Worm (Caenorhabditis elegans) whole organism, L4 larva: ENCODE results near the gene H01G02.3.
A peak's percentile ranks its signal among the peaks of the same experiment; 100 is the strongest.

Source experiments
- F26F4.8 ChIP-seq: fragments of 200-800 bp; sonication (Bioruptor generic); conservative IDR thresholded peaks from 2 replicates; pipeline ENCODE4 v1.3.6; 2022; ENCODE audit warnings: missing genetic modification characterization, missing compliant biosample characterization
- F37D6.2 ChIP-seq: sonication (generic microtip); optimal IDR thresholded peaks from 2 replicates; lab custom pipeline; 2016; ENCODE audit warnings: mild to moderate bottlenecking, missing genetic modification characterization, missing compliant biosample characterization
- F49E8.2 ChIP-seq: sonication (generic microtip); optimal IDR thresholded peaks from 2 replicates; lab custom pipeline; 2016; ENCODE audit warnings: missing compliant biosample characterization, mild to moderate bottlenecking, missing genetic modification characterization, borderline replicate concordance
- R02D3.7 ChIP-seq: fragments of 150-350 bp; sonication (generic microtip); optimal IDR thresholded peaks from 3 replicates; lab custom pipeline; 2014; ENCODE audit warnings: missing biosample characterization, missing genetic modification characterization
- Y48G9A.11 ChIP-seq: fragments of 200-800 bp; sonication (Bioruptor generic); IDR thresholded peaks from 2 replicates; pipeline ENCODE4 v1.3.6; 2022; ENCODE audit warnings: missing genetic modification reagents, missing genetic modification characterization, missing compliant biosample characterization
- Y75B8A.6 ChIP-seq: fragments of 200-800 bp; sonication (Bioruptor generic); IDR thresholded peaks from 2 replicates; pipeline ENCODE4 v1.3.6; 2022; ENCODE audit warnings: missing genetic modification reagents, missing genetic modification characterization, missing compliant biosample characterization
- ZK337.2 ChIP-seq: fragments of 200-800 bp; sonication (Bioruptor generic); IDR thresholded peaks from 2 replicates; pipeline ENCODE4 v1.3.6; 2022; ENCODE audit warnings: missing genetic modification reagents, missing genetic modification characterization, missing compliant biosample characterization
- aha-1 ChIP-seq: fragments of 150-350 bp; peaks from one replicate; lab custom pipeline; 2014; ENCODE audit warnings: missing biosample characterization, missing genetic modification characterization
- aly-2 ChIP-seq: sonication (generic microtip); optimal IDR thresholded peaks from 2 replicates; lab custom pipeline; 2018; ENCODE audit warnings: missing biosample characterization, missing genetic modification characterization
- ceh-28 ChIP-seq: fragments of 150-350 bp; optimal IDR thresholded peaks from 2 replicates; lab custom pipeline; 2014; ENCODE audit warnings: missing biosample characterization, missing genetic modification reagents, missing genetic modification characterization
- ceh-62 ChIP-seq: sonication (generic microtip); optimal IDR thresholded peaks from 2 replicates; lab custom pipeline; 2017; ENCODE audit warnings: missing biosample characterization, missing genetic modification characterization
- ctbp-1 ChIP-seq: fragments of 200-800 bp; sonication (Bioruptor generic); IDR thresholded peaks from 2 replicates; pipeline ENCODE4 v1.3.6; 2022; ENCODE audit warnings: missing genetic modification reagents, missing genetic modification characterization, missing compliant biosample characterization
- daf-16 ChIP-seq, 3 experiments: sonication (generic microtip); optimal IDR thresholded peaks; 2 replicates each; lab custom pipeline; 2016 to 2017; ENCODE audit warnings: missing genetic modification characterization in 3 of 3, missing genetic modification reagents in 3 of 3, mild to moderate bottlenecking in 2 of 3, missing compliant biosample characterization in 2 of 3, missing biosample characterization in 1 of 3, moderate library complexity in 1 of 3
- dpl-1 ChIP-seq: fragments of 150-350 bp; optimal IDR thresholded peaks from 2 replicates; lab custom pipeline; 2014; ENCODE audit warnings: missing biosample characterization, missing genetic modification reagents, missing genetic modification characterization
- dve-1 ChIP-seq: sonication (generic microtip); optimal IDR thresholded peaks from 2 replicates; lab custom pipeline; 2017; ENCODE audit warnings: antibody characterized with exemption, mild to moderate bottlenecking, missing genetic modification characterization, missing compliant biosample characterization; ENCODE audit not compliant: insufficient read depth
- egl-27 ChIP-seq: sonication (generic microtip); optimal IDR thresholded peaks from 3 replicates; lab custom pipeline; 2017; ENCODE audit warnings: missing biosample characterization, missing genetic modification reagents, missing genetic modification characterization
- egl-43 ChIP-seq: fragments of 200-800 bp; sonication (Bioruptor generic); IDR thresholded peaks from 2 replicates; pipeline ENCODE4 v1.3.6; 2022; ENCODE audit warnings: missing genetic modification reagents, missing genetic modification characterization, missing compliant biosample characterization
- hif-1 ChIP-seq, 2 experiments: sonication (generic microtip); optimal IDR thresholded peaks; 2 replicates each; lab custom pipeline; 2016 to 2017; ENCODE audit warnings: missing compliant biosample characterization in 2 of 2, missing genetic modification characterization in 2 of 2, missing genetic modification reagents in 2 of 2, missing genotype in 2 of 2, mild to moderate bottlenecking in 1 of 2
- hlh-30 ChIP-seq: sonication (generic microtip); optimal IDR thresholded peaks from 2 replicates; lab custom pipeline; 2017; ENCODE audit warnings: antibody characterized with exemption, mild to moderate bottlenecking, missing genetic modification characterization, missing compliant biosample characterization; ENCODE audit not compliant: insufficient read depth
- lim-7 ChIP-seq: fragments of 200-800 bp; sonication (Bioruptor generic); IDR thresholded peaks from 2 replicates; pipeline ENCODE4 v1.3.6; 2022; ENCODE audit warnings: missing genetic modification characterization, missing compliant biosample characterization
- lin-38 ChIP-seq: fragments of 200-800 bp; sonication (Bioruptor generic); IDR thresholded peaks from 2 replicates; pipeline ENCODE4 v1.3.6; 2022; ENCODE audit warnings: missing genetic modification reagents, missing genetic modification characterization, missing compliant biosample characterization
- lsy-2 ChIP-seq, 2 experiments: fragments of 150-350 bp in 1 of 2; sonication (generic microtip) in 1 of 2; optimal IDR thresholded peaks; 2 replicates each; lab custom pipeline; 2014 to 2017; ENCODE audit warnings: missing biosample characterization in 2 of 2, missing genetic modification characterization in 2 of 2
- mdl-1 ChIP-seq, 2 experiments: fragments of 150-350 bp in 1 of 2; sonication (generic microtip) in 1 of 2; optimal IDR thresholded peaks; 2 replicates each; lab custom pipeline; 2014 to 2017; ENCODE audit warnings: missing biosample characterization in 2 of 2, missing genetic modification characterization in 2 of 2
- mdt-29 ChIP-seq: fragments of 200-800 bp; sonication (Bioruptor generic); IDR thresholded peaks from 2 replicates; pipeline ENCODE4 v1.3.6; 2022; ENCODE audit warnings: missing genetic modification reagents, missing genetic modification characterization, missing compliant biosample characterization
- nhr-111 ChIP-seq: fragments of 200-800 bp; sonication (Bioruptor generic); optimal IDR thresholded peaks from 2 replicates; lab custom pipeline; 2018; ENCODE audit warnings: mild to moderate bottlenecking, missing genetic modification characterization, missing compliant biosample characterization
- nhr-28 ChIP-seq: fragments of 150-350 bp; optimal IDR thresholded peaks from 2 replicates; lab custom pipeline; 2014; ENCODE audit warnings: missing biosample characterization, missing genetic modification characterization
- nhr-76 ChIP-seq: fragments of 150-350 bp; optimal IDR thresholded peaks from 2 replicates; lab custom pipeline; 2014; ENCODE audit warnings: missing biosample characterization, missing genetic modification characterization
- nhr-77 ChIP-seq: fragments of 150-350 bp; optimal IDR thresholded peaks from 2 replicates; lab custom pipeline; 2014; ENCODE audit warnings: missing biosample characterization, missing genetic modification characterization
- php-3 ChIP-seq: fragments of 200-800 bp; sonication (Bioruptor generic); IDR thresholded peaks from 2 replicates; pipeline ENCODE4 v1.3.6; 2022; ENCODE audit warnings: missing genetic modification reagents, missing genetic modification characterization, missing compliant biosample characterization
- pqm-1 ChIP-seq: sonication (generic microtip); optimal IDR thresholded peaks from 2 replicates; lab custom pipeline; 2017; ENCODE audit warnings: missing biosample characterization, missing genetic modification characterization
- saeg-2 ChIP-seq: fragments of 200-800 bp; sonication (Bioruptor generic); IDR thresholded peaks from 2 replicates; pipeline ENCODE4 v1.3.6; 2022; ENCODE audit warnings: missing genetic modification reagents, missing genetic modification characterization, missing compliant biosample characterization
- skn-1 ChIP-seq: fragments of 150-350 bp; optimal IDR thresholded peaks from 2 replicates; lab custom pipeline; 2014; ENCODE audit warnings: missing biosample characterization, missing genetic modification characterization
- snpc-4 ChIP-seq: fragments of 150-350 bp; optimal IDR thresholded peaks from 2 replicates; lab custom pipeline; 2014; ENCODE audit warnings: missing biosample characterization, missing genetic modification characterization
- tag-97 ChIP-seq: fragments of 200-800 bp; sonication (Bioruptor generic); IDR thresholded peaks from 2 replicates; pipeline ENCODE4 v1.3.6; 2022; ENCODE audit warnings: missing genetic modification characterization, missing compliant biosample characterization
- unc-39 ChIP-seq: sonication (generic microtip); optimal IDR thresholded peaks from 2 replicates; lab custom pipeline; 2017; ENCODE audit warnings: missing biosample characterization, missing genetic modification characterization
- zag-1 ChIP-seq: fragments of 150-350 bp; optimal IDR thresholded peaks from 2 replicates; lab custom pipeline; 2014; ENCODE audit warnings: missing biosample characterization, missing genetic modification characterization
- zfp-2 ChIP-seq: sonication (generic microtip); optimal IDR thresholded peaks from 2 replicates; lab custom pipeline; 2016; ENCODE audit warnings: mild to moderate bottlenecking, missing genetic modification characterization, missing compliant biosample characterization
- zip-11 ChIP-seq: fragments of 200-800 bp; sonication (Bioruptor generic); IDR thresholded peaks from 2 replicates; pipeline ENCODE4 v1.3.6; 2022; ENCODE audit warnings: missing genetic modification characterization, missing compliant biosample characterization

The H01G02.3 gene

DNA sequence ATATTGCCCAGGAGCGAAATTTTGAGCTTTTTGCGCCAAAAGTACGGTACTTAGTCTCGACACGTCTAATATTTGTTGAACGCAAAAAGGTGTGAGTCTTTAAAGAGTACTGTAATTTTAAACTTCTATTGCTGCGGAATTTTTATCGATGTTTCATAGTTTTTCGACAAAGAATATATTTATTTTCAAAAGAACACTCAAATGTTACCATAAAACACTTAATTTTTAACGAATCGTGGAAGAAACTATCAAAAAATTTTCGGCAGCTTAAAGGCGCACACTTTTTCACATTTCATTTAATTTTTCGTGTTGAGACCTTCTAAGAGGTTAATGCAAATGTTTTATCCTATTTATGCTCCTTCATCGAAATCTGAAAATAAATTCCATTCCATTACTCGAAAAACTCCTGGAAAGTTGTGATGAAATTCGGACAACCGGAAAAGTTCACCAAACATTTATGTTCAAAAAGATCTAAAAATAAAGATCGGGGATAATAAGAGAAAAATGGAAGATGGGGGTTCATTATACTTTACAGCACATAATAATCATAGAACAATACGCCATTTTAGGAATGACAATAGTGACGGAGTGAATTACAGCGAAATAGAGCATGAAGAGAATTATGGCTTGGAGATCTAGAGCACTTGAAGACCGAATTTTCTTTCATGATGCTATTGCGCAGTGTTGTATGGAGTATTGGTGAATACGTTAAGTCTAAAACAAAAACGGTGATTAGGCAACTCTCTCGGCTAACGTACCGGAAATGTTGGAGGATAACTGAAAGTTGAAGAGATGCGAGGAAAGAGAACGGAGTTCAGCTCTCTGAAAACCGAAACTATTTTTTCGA, 27.9 kb upstream of the H01G02.3 start (continued):
- TF ChIP-seq Y48G9A.11 (GFP tag; lab: Robert Waterston, UW) (peak; percentile 64), Y75B8A.6 (GFP tag; lab: Robert Waterston, UW) (no peak), skn-1 (tag; lab: Kevin White, UChicago) (no peak), lim-7 (no peak), php-3 (GFP tag; lab: Robert Waterston, UW) (no peak), hlh-30 (tag; lab: Kevin White, UChicago) (no peak), daf-16 (GFP tag; optimal IDR thresholded peaks at IDR 0.05; lab: Kevin White, UChicago) (no peak), daf-16 (tag; optimal IDR thresholded peaks at IDR 0.05; lab: Kevin White, UChicago) (no peak), egl-27 (tag; lab: Kevin White, UChicago) (no peak), egl-43 (GFP tag; lab: Robert Waterston, UW) (no peak), saeg-2 (0 out of 2 replicates have a peak, but pooled peaks have one; percentile 18), aha-1 (tag; lab: Kevin White, UChicago) (peak; percentile 54), zip-11 (GFP tag; lab: Robert Waterston, UW) (no peak), nhr-76 (tag; lab: Kevin White, UChicago) (no peak), zfp-2 (tag; lab: Kevin White, UChicago) (no peak), mdl-1 (tag; optimal IDR thresholded peaks at IDR 0.05; lab: Kevin White, UChicago) (no peak), F49E8.2 (peak; percentile 67), ceh-28 (tag; lab: Kevin White, UChicago) (no peak), F37D6.2 (no peak), ctbp-1 (GFP tag; lab: Robert Waterston, UW) (0 out of 2 replicates have a peak, but pooled peaks have one; percentile 33), zag-1 (no peak), lsy-2 (tag; optimal IDR thresholded peaks at IDR 0.05; lab: Kevin White, UChicago) (peak in 1 of 2 experiments; percentile 2), nhr-111 (GFP tag; lab: Kevin White, UChicago) (no peak), aly-2 (tag; lab: Kevin White, UChicago) (no peak), dve-1 (peak; percentile 20), ZK337.2 (GFP tag; lab: Robert Waterston, UW) (no peak), mdt-29 (no peak), ceh-62 (no peak)
- TF ChIP-seq, all 104 proteins: peak for 23

- no peak for TF ChIP-seq aly-2 (tag; lab: Kevin White, UChicago)
- no peak for TF ChIP-seq tag-97
- TF ChIP-seq R02D3.7, result no peak
- TF ChIP-seq pqm-1 (tag; lab: Kevin White, UChicago), result no peak
- TF ChIP-seq snpc-4 (tag; lab: Kevin White, UChicago), result no peak
- peak; percentile 82 for TF ChIP-seq aha-1 (tag; lab: Kevin White, UChicago)
- TF ChIP-seq hlh-30 (tag; lab: Kevin White, UChicago), result peak; percentile 3
- no peak for TF ChIP-seq lin-38
- TF ChIP-seq unc-39, result no peak
- no peak for TF ChIP-seq egl-43 (GFP tag; lab: Robert Waterston, UW)
- no peak for TF ChIP-seq F26F4.8 (GFP tag; lab: Robert Waterston, UW)
- no peak for TF ChIP-seq saeg-2
- TF ChIP-seq F49E8.2, result no peak
- peak; percentile 25 for TF ChIP-seq nhr-28 (tag; lab: Kevin White, UChicago)
- peak in 1 of 2 experiments; percentile 7 for TF ChIP-seq hif-1 (tag; optimal IDR thresholded peaks at IDR 0.05; lab: Kevin White, UChicago)
- TF ChIP-seq mdl-1 (tag; optimal IDR thresholded peaks at IDR 0.05; lab: Kevin White, UChicago), result peak in 1 of 2 experiments; percentile 49
- no peak for TF ChIP-seq nhr-77 (tag; lab: Kevin White, UChicago)
- no peak for TF ChIP-seq dpl-1 (GFP tag; lab: Kevin White, UChicago)
- TF ChIP-seq, all 104 proteins: peak for 5
These were observed 21.5 kb upstream of the H01G02.3 start, which contains the start of gene M117.1 for ce11 chrIV:11813901-11814300. M117.1 (plus strand) TSS chrIV:11814247.
